Worm (Caenorhabditis elegans) whole organism, mixed stage, embryonic: ENCODE measurements around the gene spe-43.

Experiments used
- bed-3 ChIP-seq: fragments of 200-800 bp; sonication (Bioruptor generic); optimal IDR thresholded peaks from 3 replicates; lab custom pipeline; 2018; ENCODE audit warnings: mild to moderate bottlenecking, missing genetic modification characterization, moderate library complexity, missing compliant biosample characterization
- blmp-1 ChIP-seq: fragments of 150-350 bp; optimal IDR thresholded peaks from 2 replicates; lab custom pipeline; 2014; ENCODE audit warnings: missing biosample characterization, missing genetic modification characterization
- ceh-43 ChIP-seq: fragments of 200-800 bp; sonication (Bioruptor generic); optimal IDR thresholded peaks from 2 replicates; lab custom pipeline; 2018; ENCODE audit warnings: mild to moderate bottlenecking, missing genetic modification characterization, moderate library complexity, missing compliant biosample characterization
- ceh-83 ChIP-seq: fragments of 200-800 bp; sonication (Bioruptor generic); optimal IDR thresholded peaks from 2 replicates; lab custom pipeline; 2018; ENCODE audit warnings: mild to moderate bottlenecking, missing genetic modification characterization, missing compliant biosample characterization
- ces-1 ChIP-seq: fragments of 150-350 bp; optimal IDR thresholded peaks from 2 replicates; lab custom pipeline; 2014; ENCODE audit warnings: missing biosample characterization, missing genetic modification reagents, missing genetic modification characterization
- cnd-1 ChIP-seq: fragments of 200-800 bp; sonication (Bioruptor generic); optimal IDR thresholded peaks from 2 replicates; lab custom pipeline; 2018; ENCODE audit warnings: mild to moderate bottlenecking, missing genetic modification characterization, missing compliant biosample characterization
- drap-1 ChIP-seq: fragments of 200-800 bp; sonication (Bioruptor generic); optimal IDR thresholded peaks from 3 replicates; lab custom pipeline; 2018; ENCODE audit warnings: mild to moderate bottlenecking, missing genetic modification characterization, missing compliant biosample characterization
- elt-1 ChIP-seq: sonication (generic microtip); optimal IDR thresholded peaks from 2 replicates; lab custom pipeline; 2017; ENCODE audit warnings: missing genetic modification characterization, mild to moderate bottlenecking, missing compliant biosample characterization, antibody characterized with exemption, moderate library complexity, borderline replicate concordance; ENCODE audit not compliant: insufficient read depth
- elt-3 ChIP-seq: fragments of 150-350 bp; optimal IDR thresholded peaks from 2 replicates; lab custom pipeline; 2014; ENCODE audit warnings: missing biosample characterization, missing genetic modification characterization
- ham-2 ChIP-seq: fragments of 200-800 bp; sonication (Bioruptor generic); optimal IDR thresholded peaks from 2 replicates; lab custom pipeline; 2018; ENCODE audit warnings: mild to moderate bottlenecking, missing genetic modification characterization, missing compliant biosample characterization
- hlh-1 ChIP-seq: fragments of 150-350 bp; optimal IDR thresholded peaks from 2 replicates; lab custom pipeline; 2014; ENCODE audit warnings: missing biosample characterization, missing genetic modification reagents, missing genetic modification characterization
- lin-13 ChIP-seq: fragments of 150-350 bp; optimal IDR thresholded peaks from 2 replicates; lab custom pipeline; 2014; ENCODE audit warnings: missing biosample characterization, missing genetic modification characterization
- lin-32 ChIP-seq: fragments of 200-800 bp; sonication (Bioruptor generic); optimal IDR thresholded peaks from 2 replicates; lab custom pipeline; 2018; ENCODE audit warnings: mild to moderate bottlenecking, missing genetic modification characterization, missing compliant biosample characterization
- mab-5 ChIP-seq: fragments of 150-350 bp; optimal IDR thresholded peaks from 2 replicates; lab custom pipeline; 2014; ENCODE audit warnings: missing biosample characterization, missing genetic modification characterization
- mep-1 ChIP-seq: fragments of 150-350 bp; optimal IDR thresholded peaks from 2 replicates; lab custom pipeline; 2017; ENCODE audit warnings: missing biosample characterization, missing genetic modification reagents, missing genetic modification characterization, inconsistent platforms
- nhr-12 ChIP-seq: fragments of 150-350 bp; optimal IDR thresholded peaks from 2 replicates; lab custom pipeline; 2014; ENCODE audit warnings: missing biosample characterization, missing genetic modification characterization
- nhr-2 ChIP-seq: fragments of 150-350 bp; optimal IDR thresholded peaks from 2 replicates; lab custom pipeline; 2014; ENCODE audit warnings: missing biosample characterization, missing genetic modification characterization
- nhr-237 ChIP-seq: fragments of 150-350 bp; optimal IDR thresholded peaks from 2 replicates; lab custom pipeline; 2014; ENCODE audit warnings: missing biosample characterization, missing genetic modification characterization
- nhr-28 ChIP-seq: fragments of 150-350 bp; optimal IDR thresholded peaks from 2 replicates; lab custom pipeline; 2014; ENCODE audit warnings: missing biosample characterization, missing genetic modification characterization
- nhr-76 ChIP-seq: sonication (generic microtip); optimal IDR thresholded peaks from 2 replicates; lab custom pipeline; 2017; ENCODE audit warnings: missing biosample characterization, missing genetic modification characterization
- pha-4 ChIP-seq: fragments of 150-350 bp; optimal IDR thresholded peaks from 2 replicates; lab custom pipeline; 2018; ENCODE audit warnings: missing biosample characterization, missing genetic modification reagents, missing genetic modification characterization
- snpc-4 ChIP-seq: fragments of 150-350 bp; optimal IDR thresholded peaks from 2 replicates; lab custom pipeline; 2014; ENCODE audit warnings: missing biosample characterization, missing genetic modification characterization
- tbx-8 ChIP-seq: fragments of 200-800 bp; sonication (Bioruptor generic); optimal IDR thresholded peaks from 2 replicates; lab custom pipeline; 2018; ENCODE audit warnings: mild to moderate bottlenecking, missing genetic modification characterization, moderate library complexity, missing compliant biosample characterization
- unc-120 ChIP-seq: sonication (generic microtip); optimal IDR thresholded peaks from 2 replicates; lab custom pipeline; 2017; ENCODE audit warnings: missing genetic modification characterization, missing compliant biosample characterization; ENCODE audit not compliant: poor library complexity, severe bottlenecking
- unc-39 ChIP-seq: fragments of 150-350 bp; optimal IDR thresholded peaks from 2 replicates; lab custom pipeline; 2014; ENCODE audit warnings: missing biosample characterization, missing genetic modification characterization
- zip-8 ChIP-seq: fragments of 150-350 bp; optimal IDR thresholded peaks from 2 replicates; lab custom pipeline; 2014; ENCODE audit warnings: missing biosample characterization, missing genetic modification characterization
- ztf-11 ChIP-seq: fragments of 150-350 bp; optimal IDR thresholded peaks from 2 replicates; lab custom pipeline; 2014; ENCODE audit warnings: missing biosample characterization, missing genetic modification characterization

Gene spe-43

DNA sequence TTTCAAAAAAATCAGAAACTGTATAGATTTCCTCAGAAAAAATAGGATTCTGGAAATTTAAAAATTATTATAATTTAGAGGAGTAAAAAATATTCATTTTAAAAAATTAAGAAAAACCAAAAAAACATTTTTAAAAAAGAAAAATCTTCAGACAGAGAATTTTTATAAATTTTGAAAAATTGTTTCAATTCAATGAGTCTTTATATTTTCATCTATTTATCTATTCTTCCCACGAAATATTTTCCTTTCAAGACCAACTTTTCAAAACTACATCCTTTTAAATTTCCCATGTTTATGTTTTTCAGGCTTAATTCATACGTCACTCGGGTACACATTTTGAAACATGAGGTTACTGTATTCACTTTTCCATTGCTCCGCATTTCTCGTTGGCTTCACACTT is 28.1 kb upstream of the spe-43 start, which contains the start of gene nas-14:
nas-14 (plus strand) TSS at position 301 of the 400 bp plus-strand sequence.
- TF ChIP-seq pha-4 (tag; lab: Kevin White, UChicago) (no peak), tbx-8 (GFP tag; lab: Kevin White, UChicago) (no peak), unc-120 (tag; lab: Kevin White, UChicago) (no peak), lin-13 (tag; lab: Kevin White, UChicago) (no peak), ceh-83 (GFP tag; lab: Kevin White, UChicago) (no peak), bed-3 (GFP tag; lab: Kevin White, UChicago) (no peak), ceh-43 (GFP tag; lab: Kevin White, UChicago) (no peak), nhr-237 (tag; lab: Kevin White, UChicago) (no peak)

DNA sequence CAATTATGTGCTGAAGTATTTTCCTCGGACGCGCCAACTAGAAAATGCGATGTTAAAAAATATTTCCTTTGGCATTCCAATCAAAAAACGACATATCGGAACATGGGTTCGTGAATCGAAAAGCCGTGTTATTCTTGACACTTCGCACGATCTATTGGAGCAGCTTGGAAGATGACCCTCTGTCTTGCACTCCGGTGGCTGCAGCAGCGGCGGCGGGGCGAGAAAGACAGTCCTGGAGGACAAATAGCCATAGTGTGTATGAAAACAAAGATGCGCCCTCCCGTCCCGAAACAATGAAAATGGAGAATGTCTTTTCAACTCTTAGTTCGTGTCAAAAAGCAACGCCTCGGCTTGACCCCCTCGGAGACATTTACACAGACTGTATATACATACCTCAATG is 25.4 kb upstream of the spe-43 start:
- no peak for TF ChIP-seq lin-13 (tag; lab: Kevin White, UChicago)
- TF ChIP-seq drap-1 (GFP tag; lab: Kevin White, UChicago): no peak
- no peak for TF ChIP-seq cnd-1 (tag; lab: Kevin White, UChicago)

DNA sequence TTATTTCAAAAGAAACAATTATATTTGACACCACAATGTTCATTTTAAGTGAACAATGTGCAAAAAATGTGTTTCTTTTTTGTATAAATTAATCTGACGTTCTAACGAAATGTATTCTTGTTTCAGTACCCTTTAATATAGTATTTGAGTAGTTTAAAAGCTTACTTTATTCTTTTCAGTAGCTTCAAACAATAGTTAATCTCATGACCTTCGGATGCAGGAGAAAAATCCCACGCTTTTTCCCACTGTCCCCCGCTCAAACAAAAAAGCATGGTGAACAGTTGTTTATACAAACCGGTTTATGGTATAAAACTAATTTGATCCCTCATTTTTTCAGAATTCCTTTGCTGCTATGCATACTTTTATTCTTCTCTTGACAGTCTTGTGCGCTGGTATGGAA is 23.0 kb upstream of the spe-43 start, which contains the start of gene scl-14:
scl-14 (plus strand) TSS at position 301 of the 400 bp plus-strand sequence.
- TF ChIP-seq ceh-43 (GFP tag; lab: Kevin White, UChicago) (no peak), ztf-11 (tag; lab: Kevin White, UChicago) (no peak), lin-13 (tag; lab: Kevin White, UChicago) (no peak), unc-120 (tag; lab: Kevin White, UChicago) (no peak), nhr-2 (no peak), blmp-1 (tag; lab: Kevin White, UChicago) (no peak)

DNA sequence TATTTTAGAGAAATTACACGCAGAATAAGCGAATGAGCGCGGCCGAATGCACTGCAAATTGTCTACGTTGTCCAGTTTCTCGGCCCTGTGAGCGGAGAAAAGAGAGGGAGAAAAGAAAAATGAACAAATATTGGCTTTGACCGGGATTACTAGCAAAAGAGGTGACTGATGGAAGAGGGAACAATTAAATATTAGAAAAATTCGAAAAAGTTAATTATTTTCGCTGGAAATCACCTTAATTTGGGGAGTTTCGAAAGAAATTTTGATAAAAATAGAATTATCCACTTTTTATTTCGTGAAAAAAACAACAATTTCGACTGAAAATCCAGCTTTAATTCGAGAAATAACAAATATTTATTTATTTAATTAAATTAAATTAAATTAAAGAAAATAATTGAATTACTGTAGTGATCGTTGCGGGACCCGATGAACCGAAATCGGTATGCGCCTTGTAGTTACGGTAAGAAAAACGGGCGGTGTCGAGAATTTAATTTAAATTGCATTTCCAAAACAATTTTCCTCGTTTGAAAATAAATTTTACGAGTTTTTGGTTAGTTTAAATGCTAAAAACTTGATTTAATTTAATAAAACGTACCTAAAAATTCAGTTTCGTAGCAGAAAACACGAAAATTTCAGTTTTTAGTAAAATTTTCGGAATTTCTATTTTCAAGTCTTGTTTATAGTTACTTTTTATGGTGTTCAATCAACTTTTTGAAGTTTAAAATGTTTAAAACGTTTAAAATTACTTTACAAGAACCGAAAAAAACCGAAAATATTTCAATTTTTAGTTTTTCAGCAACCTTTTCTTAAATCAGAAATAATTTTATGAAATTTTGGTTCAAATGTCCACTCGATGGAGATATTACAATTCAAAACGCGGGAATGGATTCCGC is 12.5 kb upstream of the spe-43 start, which contains the start of the genes crld-1 and msh-5:
crld-1 (minus strand) TSS at position 51 of the 893 bp plus-strand sequence.
msh-5 (plus strand) TSS at position 843 of the 893 bp plus-strand sequence.
- TF ChIP-seq mab-5 (no peak), snpc-4 (tag; lab: Kevin White, UChicago) (no peak), ztf-11 (tag; lab: Kevin White, UChicago) (no peak), ceh-43 (GFP tag; lab: Kevin White, UChicago) (no peak), mep-1 (tag; lab: Kevin White, UChicago) (no peak), lin-32 (no peak), pha-4 (tag; lab: Kevin White, UChicago) (no peak), nhr-28 (tag; lab: Kevin White, UChicago) (no peak), ham-2 (no peak), lin-13 (tag; lab: Kevin White, UChicago) (no peak), unc-120 (tag; lab: Kevin White, UChicago) (no peak), hlh-1 (tag; lab: Kevin White, UChicago) (no peak), nhr-237 (tag; lab: Kevin White, UChicago) (no peak), elt-1 (tag; lab: Kevin White, UChicago) (no peak), nhr-12 (no peak)
- TF ChIP-seq, all 35 proteins: peak for 0

DNA sequence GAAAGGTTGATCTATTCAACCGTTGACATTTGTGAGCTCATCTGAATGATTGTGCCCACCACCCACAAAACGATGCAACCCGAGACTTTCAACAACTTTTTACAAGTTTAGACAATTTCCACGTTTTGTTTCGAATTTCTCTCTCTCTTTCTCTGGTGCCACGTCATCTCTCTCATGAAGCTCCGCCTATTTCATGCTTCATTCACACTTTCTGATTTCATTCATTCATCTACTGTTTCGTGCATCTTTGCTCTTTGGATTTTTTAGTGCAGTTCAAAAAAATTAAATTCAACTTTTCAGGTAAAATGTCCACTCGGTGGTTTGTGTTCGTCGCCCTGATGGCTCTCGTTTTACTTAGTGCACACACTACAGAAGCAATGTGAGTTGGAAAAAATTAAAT is 7.1 kb upstream of the spe-43 start, which contains the start of gene nlp-79:
nlp-79 (plus strand) TSS at position 301 of the 400 bp plus-strand sequence.
- no peak for TF ChIP-seq nhr-12
- no peak for TF ChIP-seq lin-13 (tag; lab: Kevin White, UChicago)
- TF ChIP-seq zip-8 (tag; lab: Kevin White, UChicago): no peak
- TF ChIP-seq ztf-11 (tag; lab: Kevin White, UChicago): no peak
- no peak for TF ChIP-seq ces-1 (GFP tag; lab: Kevin White, UChicago)
- no peak for TF ChIP-seq unc-39 (tag; lab: Kevin White, UChicago)
- TF ChIP-seq nhr-76: no peak
- no peak for TF ChIP-seq nhr-28 (tag; lab: Kevin White, UChicago)
- TF ChIP-seq elt-3 (tag; lab: Kevin White, UChicago): no peak
